Fruit fly (Drosophila melanogaster): Measurements from ENCODE around the gene santa-maria.

The santa-maria gene

DNA sequence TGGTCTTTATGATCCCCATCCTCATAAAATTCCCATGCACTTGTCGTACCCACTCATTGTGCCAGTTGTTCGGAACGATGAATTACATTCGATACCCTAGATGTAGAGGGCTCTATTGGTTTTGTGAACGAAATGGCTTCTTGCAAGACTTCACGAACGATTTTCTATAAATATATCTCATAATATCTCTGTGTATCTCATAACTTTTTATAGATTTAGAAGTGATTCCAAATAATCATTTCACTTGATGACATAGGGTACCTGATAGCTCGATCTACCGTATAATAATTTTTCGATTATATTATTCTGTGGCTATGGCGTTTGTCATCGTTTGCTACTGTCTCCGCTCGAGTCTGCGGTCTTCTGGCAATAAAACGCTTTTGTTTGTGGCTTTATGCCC, 54.1 kb downstream of the santa-maria start (continued):
- TF ChIP-seq phol (tag; optimal IDR thresholded peaks at IDR 0.05) (peak; percentile 53), Bdp1 (GFP tag; optimal IDR thresholded peaks at IDR 0.05) (no peak), CG31388 (GFP tag; optimal IDR thresholded peaks at IDR 0.05) (no peak), wdn (GFP tag; IDR thresholded peaks at IDR 0.05) (0 out of 2 replicates have a peak, but pooled peaks have one; percentile 37), grau (tag; optimal IDR thresholded peaks at IDR 0.05) (peak; percentile 62), Nf-YC (tag; optimal IDR thresholded peaks at IDR 0.05) (no peak), CG18262 (tag; optimal IDR thresholded peaks at IDR 0.05) (peak; percentile 55), lola (GFP tag; optimal IDR thresholded peaks at IDR 0.05) (peak in 1 of 3 experiments; percentile 33), Ets97D (GFP tag; optimal IDR thresholded peaks at IDR 0.05) (no peak), vfl (GFP tag; optimal IDR thresholded peaks at IDR 0.05) (peak; percentile 46), CG7987 (GFP tag; optimal IDR thresholded peaks at IDR 0.05) (peak; percentile 35), pho (GFP tag; optimal IDR thresholded peaks at IDR 0.05) (peak; percentile 27), sim (GFP tag; IDR thresholded peaks at IDR 0.05) (no peak), sens (GFP tag) (peak; percentile 92), Fer3 (tag; optimal IDR thresholded peaks at IDR 0.05) (peak; percentile 75), CG6791 (GFP tag; IDR thresholded peaks at IDR 0.05; ENCODE audit: partially characterized antibody) (no peak), CG10366 (GFP tag; IDR thresholded peaks at IDR 0.05) (peak; percentile 69), sqz (GFP tag; optimal IDR thresholded peaks at IDR 0.05) (no peak), hth (optimal IDR thresholded peaks at IDR 0.05) (no peak), Hr51 (GFP tag; optimal IDR thresholded peaks at IDR 0.05) (peak; percentile 13 to 69), CG1603 (tag; optimal IDR thresholded peaks at IDR 0.05) (peak; percentile 70), CG2889 (GFP tag; IDR thresholded peaks at IDR 0.05) (no peak), Rfx (GFP tag; IDR thresholded peaks at IDR 0.05) (peak; percentile 82), al (GFP tag; IDR thresholded peaks at IDR 0.05) (peak; percentile 64), CG7839 (tag; optimal IDR thresholded peaks at IDR 0.05) (peak; percentile 74), nau (GFP tag; optimal IDR thresholded peaks at IDR 0.05) (peak; percentile 13), nmo (GFP tag; optimal IDR thresholded peaks at IDR 0.05) (peak; percentile 59), CG18764 (GFP tag; optimal IDR thresholded peaks at IDR 0.05) (peak; percentile 12), fru (optimal IDR thresholded peaks at IDR 0.05) (no peak), pnt (GFP tag; optimal IDR thresholded peaks at IDR 0.05) (peak; percentile 50), tna (GFP tag; IDR thresholded peaks at IDR 0.05; ENCODE audit: partially characterized antibody) (no peak), grn (GFP tag; optimal IDR thresholded peaks at IDR 0.05) (no peak), CG8765 (GFP tag; IDR thresholded peaks at IDR 0.05) (no peak), CG34224 (GFP tag; IDR thresholded peaks at IDR 0.05; ENCODE audit: partially characterized antibody) (no peak), CG11085 (GFP tag; IDR thresholded peaks at IDR 0.05) (peak; percentile 65), Meics (GFP tag; optimal IDR thresholded peaks at IDR 0.05) (peak; percentile 75), CG42726 (GFP tag; IDR thresholded peaks at IDR 0.05; ENCODE audit: partially characterized antibody) (no peak), kay (GFP tag; optimal IDR thresholded peaks at IDR 0.05) (peak; percentile 51), zf30C (GFP tag; optimal IDR thresholded peaks at IDR 0.05) (no peak), CG3065 (GFP tag; optimal IDR thresholded peaks at IDR 0.05) (no peak), slp2 (GFP tag; optimal IDR thresholded peaks at IDR 0.05) (peak; percentile 19), CG3995 (GFP tag; optimal IDR thresholded peaks at IDR 0.05) (peak; percentile 1), CG6654 (GFP tag; optimal IDR thresholded peaks at IDR 0.05) (peak; percentile 2), Opbp (GFP tag; IDR thresholded peaks at IDR 0.05; ENCODE audit: partially characterized antibody) (no peak), unc-4 (GFP tag; IDR thresholded peaks at IDR 0.05; ENCODE audit: partially characterized antibody) (no peak), mld (GFP tag; IDR thresholded peaks at IDR 0.05; ENCODE audit: partially characterized antibody) (no peak), vnd (GFP tag; IDR thresholded peaks at IDR 0.05; ENCODE audit: partially characterized antibody) (no peak), CG12942 (GFP tag; optimal IDR thresholded peaks at IDR 0.05) (peak; percentile 40), Oli (tag; optimal IDR thresholded peaks at IDR 0.05) (peak; percentile 71), CG1602 (GFP tag; optimal IDR thresholded peaks at IDR 0.05) (peak; percentile 42), CG2712 (tag; optimal IDR thresholded peaks at IDR 0.05) (peak; percentile 74)
